Worm (Caenorhabditis elegans) whole organism, L2 larva: ENCODE results near the gene unc-9.

ENCODE experiments used
- R02D3.7 ChIP-seq: fragments of 150-350 bp; optimal IDR thresholded peaks from 2 replicates; lab custom pipeline; 2014; ENCODE audit warnings: missing biosample characterization, missing genetic modification characterization
- fos-1 ChIP-seq: fragments of 150-350 bp; optimal IDR thresholded peaks from 2 replicates; lab custom pipeline; 2014; ENCODE audit warnings: missing biosample characterization, missing genetic modification characterization
- lin-13 ChIP-seq: fragments of 150-350 bp; optimal IDR thresholded peaks from 2 replicates; lab custom pipeline; 2014; ENCODE audit warnings: missing biosample characterization, missing genetic modification reagents, missing genetic modification characterization
- mdl-1 ChIP-seq, 2 experiments: fragments of 150-350 bp in 1 of 2; sonication (generic microtip) in 1 of 2; optimal IDR thresholded peaks; 2 replicates each; lab custom pipeline; 2017; ENCODE audit warnings: missing biosample characterization in 2 of 2, missing genetic modification characterization in 2 of 2
- nhr-10 ChIP-seq: sonication (generic microtip); optimal IDR thresholded peaks from 2 replicates; lab custom pipeline; 2017; ENCODE audit warnings: missing biosample characterization, missing genetic modification characterization
- nhr-11 ChIP-seq: fragments of 150-350 bp; optimal IDR thresholded peaks from 2 replicates; lab custom pipeline; 2014; ENCODE audit warnings: missing biosample characterization, missing genetic modification characterization
- nhr-237 ChIP-seq: fragments of 150-350 bp; optimal IDR thresholded peaks from 2 replicates; lab custom pipeline; 2014; ENCODE audit warnings: missing biosample characterization, missing genetic modification characterization
- nhr-77 ChIP-seq: fragments of 150-350 bp; optimal IDR thresholded peaks from 2 replicates; lab custom pipeline; 2014; ENCODE audit warnings: missing biosample characterization, missing genetic modification characterization
- skn-1 ChIP-seq: sonication (generic microtip); optimal IDR thresholded peaks from 2 replicates; lab custom pipeline; 2017; ENCODE audit warnings: missing biosample characterization, missing genetic modification characterization
- sma-3 ChIP-seq: sonication (generic microtip); optimal IDR thresholded peaks from 2 replicates; lab custom pipeline; 2016; ENCODE audit warnings: missing genetic modification reagents, missing genetic modification characterization, missing compliant biosample characterization
- ztf-11 ChIP-seq: sonication (generic microtip); optimal IDR thresholded peaks from 2 replicates; lab custom pipeline; 2017; ENCODE audit warnings: missing biosample characterization, missing genetic modification characterization
- ztf-4 ChIP-seq: fragments of 150-350 bp; optimal IDR thresholded peaks from 2 replicates; lab custom pipeline; 2014; ENCODE audit warnings: missing biosample characterization, missing genetic modification characterization

DNA sequence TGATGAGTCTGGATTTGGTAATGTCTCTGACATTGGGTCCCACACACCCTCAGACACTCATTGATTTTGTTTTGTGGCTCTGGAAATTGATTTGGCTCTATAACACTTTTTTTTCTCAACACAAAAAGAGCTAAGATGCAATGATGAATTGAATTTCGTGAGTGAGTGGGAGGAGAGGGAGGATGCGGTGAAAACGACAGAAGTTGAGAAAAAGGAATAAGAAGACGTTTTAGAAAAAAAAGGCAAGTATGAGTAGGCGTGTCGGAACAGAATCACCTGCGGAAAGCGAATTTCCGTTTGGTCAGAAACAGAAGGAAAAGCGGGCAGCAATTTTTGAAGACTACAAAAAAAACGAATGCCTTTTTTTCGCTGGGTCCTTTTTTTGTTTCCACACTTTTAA lies 45.8 kb upstream of the unc-9 start:
- TF ChIP-seq nhr-10 (tag; lab: Kevin White, UChicago) (no peak), nhr-11 (tag; lab: Kevin White, UChicago) (no peak), lin-13 (GFP tag; lab: Kevin White, UChicago) (no peak), nhr-237 (tag; lab: Kevin White, UChicago) (no peak), ztf-11 (tag; lab: Kevin White, UChicago) (no peak), fos-1 (no peak), mdl-1 (tag; optimal IDR thresholded peaks at IDR 0.05; lab: Kevin White, UChicago) (no peak), nhr-77 (tag; lab: Kevin White, UChicago) (no peak), sma-3 (GFP tag; lab: Kevin White, UChicago) (no peak), ztf-4 (tag; lab: Kevin White, UChicago) (no peak), skn-1 (no peak), R02D3.7 (no peak)
